Fruit fly (Drosophila melanogaster): ENCODE measurements around the gene ND-15.

ND-15 gene

dm6 chr2L:85099-85498 is 29.4 kb upstream of the ND-15 start (continued):
- no peak for TF ChIP-seq pros (GFP tag; optimal IDR thresholded peaks at IDR 0.05)
- no peak for TF ChIP-seq nau (GFP tag; optimal IDR thresholded peaks at IDR 0.05)
- TF ChIP-seq bigmax (GFP tag; optimal IDR thresholded peaks at IDR 0.05), result no peak
- TF ChIP-seq Hmr (GFP tag; optimal IDR thresholded peaks at IDR 0.05), result peak; percentile 64
- no peak for TF ChIP-seq insv (GFP tag; optimal IDR thresholded peaks at IDR 0.05)
- TF ChIP-seq CG12071 (GFP tag; optimal IDR thresholded peaks at IDR 0.05), result peak; percentile 15
- no peak for TF ChIP-seq seq (GFP tag; IDR thresholded peaks at IDR 0.05)
- no peak for TF ChIP-seq ac (GFP tag; optimal IDR thresholded peaks at IDR 0.05)
- TF ChIP-seq BEAF-32 (GFP tag; optimal IDR thresholded peaks at IDR 0.05), result no peak
- no peak for TF ChIP-seq CG6254 (GFP tag; optimal IDR thresholded peaks at IDR 0.05)
- no peak for TF ChIP-seq E2f2 (GFP tag; IDR thresholded peaks at IDR 0.05)
- TF ChIP-seq Rfx (GFP tag; IDR thresholded peaks at IDR 0.05), result no peak; the same call in 1 of the 2 replicates
- no peak for TF ChIP-seq nerfin-2 (GFP tag; IDR thresholded peaks at IDR 0.05; ENCODE audit: partially characterized antibody)
- TF ChIP-seq Kr (GFP tag; optimal IDR thresholded peaks at IDR 0.05), result no peak
- TF ChIP-seq twi (tag; optimal IDR thresholded peaks at IDR 0.05), result no peak
- no peak for TF ChIP-seq CG9797 (GFP tag; optimal IDR thresholded peaks at IDR 0.05)
- TF ChIP-seq CG18619 (GFP tag; optimal IDR thresholded peaks at IDR 0.05), result no peak
- no peak for TF ChIP-seq ERR (GFP tag; optimal IDR thresholded peaks at IDR 0.05)
- TF ChIP-seq Trl (optimal IDR thresholded peaks at IDR 0.05), result no peak
- TF ChIP-seq Trl (GFP tag; optimal IDR thresholded peaks at IDR 0.05), result no peak
- TF ChIP-seq fu2 (GFP tag; optimal IDR thresholded peaks at IDR 0.05), result no peak
- no peak for TF ChIP-seq Ssrp (tag; optimal IDR thresholded peaks at IDR 0.05)
- no peak for TF ChIP-seq kay (GFP tag; optimal IDR thresholded peaks at IDR 0.05)
- no peak for TF ChIP-seq sisA (GFP tag; IDR thresholded peaks at IDR 0.05)
- no peak for TF ChIP-seq CG31224 (GFP tag; IDR thresholded peaks at IDR 0.05)
- no peak for TF ChIP-seq pho (GFP tag; optimal IDR thresholded peaks at IDR 0.05)
- no peak for TF ChIP-seq ftz-f1 (GFP tag; optimal IDR thresholded peaks at IDR 0.05)
- TF ChIP-seq zen (tag; optimal IDR thresholded peaks at IDR 0.05), result no peak
- TF ChIP-seq CG15011 (GFP tag; optimal IDR thresholded peaks at IDR 0.05), result peak; percentile 24
- no peak for TF ChIP-seq mld (GFP tag; IDR thresholded peaks at IDR 0.05; ENCODE audit: partially characterized antibody)
- TF ChIP-seq scrt (GFP tag; optimal IDR thresholded peaks at IDR 0.05), result peak; percentile 7

dm6 chr2L:85701-86100 is 28.8 kb upstream of the ND-15 start:
- TF ChIP-seq CG17802 (tag; optimal IDR thresholded peaks at IDR 0.05) (no peak), chinmo (GFP tag; IDR thresholded peaks at IDR 0.05; ENCODE audit: partially characterized antibody) (0 out of 4 replicates have a peak, but pooled peaks have one; percentile 10), sug (tag; optimal IDR thresholded peaks at IDR 0.05) (peak; percentile 76), CG34376 (GFP tag; optimal IDR thresholded peaks at IDR 0.05) (peak; percentile 6)

- TF ChIP-seq CG2199 (GFP tag; IDR thresholded peaks at IDR 0.05) (peak; percentile 18; the same call in 1 of the 3 replicates), dm (GFP tag; optimal IDR thresholded peaks at IDR 0.05) (peak; percentile 15), Mes4 (GFP tag; optimal IDR thresholded peaks at IDR 0.05) (no peak), CG3995 (GFP tag; optimal IDR thresholded peaks at IDR 0.05) (peak; percentile 27), CG18476 (GFP tag; optimal IDR thresholded peaks at IDR 0.05) (peak; percentile 13), pnt (GFP tag; optimal IDR thresholded peaks at IDR 0.05) (no peak), CG7745 (tag; optimal IDR thresholded peaks at IDR 0.05) (no peak), pita (GFP tag; optimal IDR thresholded peaks at IDR 0.05) (no peak), zfh1 (GFP tag; IDR thresholded peaks at IDR 0.05) (0 out of 3 replicates have a peak, but pooled peaks have one; percentile 54), CG2875 (GFP tag; optimal IDR thresholded peaks at IDR 0.05) (peak; percentile 18), Jarid2 (GFP tag; optimal IDR thresholded peaks at IDR 0.05) (peak; percentile 57), slbo (GFP tag; IDR thresholded peaks at IDR 0.05) (peak; percentile 75), C15 (GFP tag; IDR thresholded peaks at IDR 0.05) (no peak), bigmax (GFP tag; optimal IDR thresholded peaks at IDR 0.05) (no peak), lmd (GFP tag; IDR thresholded peaks at IDR 0.05) (peak; percentile 50; the same call in 1 of the 2 replicates), oc (tag; optimal IDR thresholded peaks at IDR 0.05) (no peak), chif (GFP tag; optimal IDR thresholded peaks at IDR 0.05) (no peak)
Observed at dm6 chr2L:87255-87723, 27.2 kb upstream of the ND-15 start, which contains the start of gene net. TSS of gene net (minus strand) at chr2L:87387.
